Fruit fly (Drosophila melanogaster) whole organism, embryonic: Measurements from ENCODE around the gene CG15365.
A peak's percentile ranks its signal among the peaks of the same experiment; 100 is the strongest.

Experiments
- Atf6 ChIP-seq: fragments of 200-800 bp; sonication (Bioruptor generic); IDR thresholded peaks from 2 replicates; pipeline ENCODE4 v1.3.6; 2022; ENCODE audit warnings: missing biosample characterization, missing genetic modification characterization
- CG10366 ChIP-seq: fragments of 200-800 bp; sonication (Bioruptor generic); IDR thresholded peaks from 2 replicates; pipeline ENCODE4 v1.3.6; 2022; ENCODE audit warnings: missing biosample characterization, missing genetic modification characterization
- CG13894 ChIP-seq: fragments of 200-800 bp; sonication (Bioruptor generic); optimal IDR thresholded peaks from 3 replicates; lab custom pipeline; 2018; ENCODE audit warnings: missing biosample characterization, mild to moderate bottlenecking, missing genetic modification characterization, moderate library complexity
- CG1529 ChIP-seq: fragments of 200-800 bp; sonication (Bioruptor generic); optimal IDR thresholded peaks from 3 replicates; lab custom pipeline; 2018; ENCODE audit warnings: missing biosample characterization, missing genetic modification characterization
- CG2875 ChIP-seq: fragments of 200-800 bp; sonication (Bioruptor generic); optimal IDR thresholded peaks from 2 replicates; lab custom pipeline; 2017; ENCODE audit warnings: missing biosample characterization, mild to moderate bottlenecking, missing genetic modification characterization, missing genetic modification reagents
- Lpt ChIP-seq: fragments of >200 bp; optimal IDR thresholded peaks from 2 replicates; lab custom pipeline; 2018; ENCODE audit warnings: missing biosample characterization, missing genetic modification characterization
- Xrp1 ChIP-seq: fragments of 200-800 bp; sonication (Bioruptor generic); IDR thresholded peaks from 2 replicates; pipeline ENCODE4 v1.3.6; 2022; ENCODE audit warnings: missing biosample characterization, missing genetic modification characterization
- abd-A ChIP-seq: fragments of 200-800 bp; sonication (Bioruptor generic); optimal IDR thresholded peaks from 3 replicates; lab custom pipeline; 2019; ENCODE audit warnings: missing biosample characterization, mild to moderate bottlenecking, missing genetic modification characterization, moderate library complexity
- cato ChIP-seq: fragments of 200-800 bp; sonication (Bioruptor generic); optimal IDR thresholded peaks from 2 replicates; lab custom pipeline; 2016; ENCODE audit warnings: missing biosample characterization, missing genetic modification characterization, borderline replicate concordance
- ems ChIP-seq: fragments of 200-800 bp; sonication (Bioruptor generic); optimal IDR thresholded peaks from 3 replicates; lab custom pipeline; 2016; ENCODE audit warnings: missing biosample characterization, missing genetic modification characterization
- h ChIP-seq: fragments of >200 bp; optimal IDR thresholded peaks from 2 replicates; lab custom pipeline; 2017
- ham ChIP-seq: fragments of 200-800 bp; sonication (Bioruptor generic); IDR thresholded peaks from 2 replicates; pipeline ENCODE4 v1.3.6; 2022; ENCODE audit warnings: missing biosample characterization, missing genetic modification characterization

- peak; percentile 37; the same call in 1 of the 2 replicates for TF ChIP-seq CG10366 (GFP tag; lab: Robert Waterston, UW)
- TF ChIP-seq cato (GFP tag; lab: Kevin White, UChicago), result no peak
- peak; percentile 48; the same call in 1 of the 2 replicates for TF ChIP-seq Xrp1 (GFP tag; lab: Robert Waterston, UW)
- no peak for TF ChIP-seq ham (GFP tag; lab: Robert Waterston, UW)
- TF ChIP-seq ems (GFP tag; lab: Kevin White, UChicago), result no peak
- TF ChIP-seq Atf6 (GFP tag; lab: Robert Waterston, UW), result peak; percentile 53; the same call in 1 of the 2 replicates
- no peak for TF ChIP-seq h (lab: Kevin White, UChicago)
- TF ChIP-seq CG2875 (GFP tag; lab: Kevin White, UChicago), result no peak
- TF ChIP-seq CG1529, result no peak
- no peak for TF ChIP-seq Lpt (GFP tag; lab: Kevin White, UChicago)
- no peak for TF ChIP-seq abd-A (tag; lab: Kevin White, UChicago)
- TF ChIP-seq CG13894 (tag; lab: Kevin White, UChicago), result no peak
Measured at dm6 chrX:9062665-9063064, 5.1 kb downstream of the CG15365 start.
